Worm (Caenorhabditis elegans) whole organism, L1 larva: Measurements from ENCODE around the gene C31H1.5.

Experiments used
- elt-2 ChIP-seq: sonication (generic microtip); optimal IDR thresholded peaks from 2 replicates; lab custom pipeline; 2016; ENCODE audit warnings: missing genetic modification characterization, mild to moderate bottlenecking, inconsistent platforms, missing compliant biosample characterization, missing genetic modification reagents
- lin-13 ChIP-seq: fragments of 150-350 bp; optimal IDR thresholded peaks from 2 replicates; lab custom pipeline; 2014; ENCODE audit warnings: missing biosample characterization, missing genetic modification reagents, missing genetic modification characterization
- lin-14 ChIP-seq: fragments of 200-800 bp; sonication (Bioruptor generic); optimal IDR thresholded peaks from 2 replicates; lab custom pipeline; 2018; ENCODE audit warnings: mild to moderate bottlenecking, missing genetic modification characterization, moderate library complexity, missing compliant biosample characterization
- lin-39 ChIP-seq: fragments of 150-350 bp; optimal IDR thresholded peaks from 2 replicates; lab custom pipeline; 2014; ENCODE audit warnings: missing biosample characterization, missing genetic modification reagents, missing genetic modification characterization
- mab-9 ChIP-seq: fragments of 200-800 bp; sonication (Bioruptor generic); IDR thresholded peaks from 2 replicates; pipeline ENCODE4 v1.3.6; 2022; ENCODE audit warnings: missing genetic modification reagents, missing genetic modification characterization, missing compliant biosample characterization
- unc-62 ChIP-seq: fragments of 150-350 bp; optimal IDR thresholded peaks from 2 replicates; lab custom pipeline; 2014; ENCODE audit warnings: missing biosample characterization, missing genetic modification reagents, missing genetic modification characterization

ce11 chrIV:5842905-5843304 lies 46.3 kb upstream of the C31H1.5 start:
- TF ChIP-seq elt-2, result no peak
- no peak for TF ChIP-seq unc-62
- no peak for TF ChIP-seq mab-9 (GFP tag; lab: Robert Waterston, UW)
- TF ChIP-seq lin-39 (tag; lab: Kevin White, UChicago), result no peak
- no peak for TF ChIP-seq lin-13 (GFP tag; lab: Kevin White, UChicago)
- TF ChIP-seq lin-14, result no peak
